Worm (Caenorhabditis elegans) whole organism, midembryonic: Measurements from ENCODE around the gene twk-20.

Source experiments
- T22C8.4 ChIP-seq: fragments of 200-800 bp; sonication (Bioruptor generic); IDR thresholded peaks from 2 replicates; pipeline ENCODE4 v1.3.6; 2022; ENCODE audit warnings: missing genetic modification characterization, missing compliant biosample characterization
- cog-1 ChIP-seq: sonication (generic microtip); optimal IDR thresholded peaks from 2 replicates; lab custom pipeline; 2016; ENCODE audit warnings: missing genetic modification characterization, missing compliant biosample characterization
- flt-1 ChIP-seq: fragments of 200-800 bp; sonication (Bioruptor generic); IDR thresholded peaks from 2 replicates; pipeline ENCODE4 v1.3.6; 2022; ENCODE audit warnings: missing genetic modification characterization, missing compliant biosample characterization
- klf-2 ChIP-seq: fragments of 200-800 bp; sonication (Bioruptor generic); conservative IDR thresholded peaks from 2 replicates; pipeline ENCODE4 v1.3.6; 2022; ENCODE audit warnings: missing genetic modification reagents, missing genetic modification characterization, missing compliant biosample characterization
- med-1 ChIP-seq: sonication (generic microtip); optimal IDR thresholded peaks from 2 replicates; lab custom pipeline; 2017; ENCODE audit warnings: missing genetic modification characterization, mild to moderate bottlenecking, missing compliant biosample characterization, antibody characterized with exemption, missing genetic modification reagents; ENCODE audit not compliant: insufficient read depth
- ref-1 ChIP-seq: fragments of 200-800 bp; sonication (Bioruptor generic); conservative IDR thresholded peaks from 2 replicates; pipeline ENCODE4 v1.3.6; 2022; ENCODE audit warnings: missing genetic modification reagents, missing genetic modification characterization, missing compliant biosample characterization
- tab-1 ChIP-seq: fragments of 200-800 bp; sonication (Bioruptor generic); IDR thresholded peaks from 2 replicates; pipeline ENCODE4 v1.3.6; 2022; ENCODE audit warnings: missing genetic modification characterization, missing compliant biosample characterization
- ztf-23 ChIP-seq: fragments of 200-800 bp; sonication (Bioruptor generic); IDR thresholded peaks from 2 replicates; pipeline ENCODE4 v1.3.6; 2022; ENCODE audit warnings: missing genetic modification reagents, missing genetic modification characterization, missing compliant biosample characterization
- ztf-29 ChIP-seq: fragments of 200-800 bp; sonication (Bioruptor generic); IDR thresholded peaks from 2 replicates; pipeline ENCODE4 v1.3.6; 2022; ENCODE audit warnings: missing genetic modification reagents, missing genetic modification characterization, missing compliant biosample characterization

twk-20 gene

ce11 chrX:13638351-13638958 is 1.2 kb upstream of the twk-20 start:
- TF ChIP-seq tab-1 (GFP tag; lab: Robert Waterston, UW) (no peak), med-1 (GFP tag; lab: Kevin White, UChicago) (no peak), ztf-23 (no peak), klf-2 (GFP tag; lab: Robert Waterston, UW) (no peak), cog-1 (tag; lab: Kevin White, UChicago) (no peak), T22C8.4 (GFP tag; lab: Robert Waterston, UW) (no peak), ref-1 (GFP tag; lab: Robert Waterston, UW) (no peak), ztf-29 (GFP tag; lab: Robert Waterston, UW) (no peak), flt-1 (GFP tag; lab: Robert Waterston, UW) (no peak)

DNA sequence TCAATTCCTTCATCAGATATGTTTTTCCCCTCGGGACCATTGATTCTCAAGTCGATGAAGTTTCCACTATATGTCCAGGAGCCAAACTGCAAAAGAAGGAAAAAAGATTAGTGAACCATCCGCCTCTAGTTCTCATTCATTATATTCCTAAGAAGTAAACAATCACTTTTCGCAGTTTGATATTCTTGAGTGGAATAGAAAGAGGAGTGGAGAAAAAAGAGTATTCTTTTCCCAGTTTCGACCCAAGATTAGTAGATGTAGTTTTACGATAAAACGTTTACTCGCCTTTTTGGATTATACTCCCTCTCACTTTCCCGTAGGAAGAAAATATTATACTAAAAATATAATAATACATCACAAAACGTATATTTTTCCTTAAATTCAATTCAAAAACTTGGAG is 5.2 kb downstream of the twk-20 start:
- TF ChIP-seq cog-1 (tag; lab: Kevin White, UChicago) = no peak

DNA sequence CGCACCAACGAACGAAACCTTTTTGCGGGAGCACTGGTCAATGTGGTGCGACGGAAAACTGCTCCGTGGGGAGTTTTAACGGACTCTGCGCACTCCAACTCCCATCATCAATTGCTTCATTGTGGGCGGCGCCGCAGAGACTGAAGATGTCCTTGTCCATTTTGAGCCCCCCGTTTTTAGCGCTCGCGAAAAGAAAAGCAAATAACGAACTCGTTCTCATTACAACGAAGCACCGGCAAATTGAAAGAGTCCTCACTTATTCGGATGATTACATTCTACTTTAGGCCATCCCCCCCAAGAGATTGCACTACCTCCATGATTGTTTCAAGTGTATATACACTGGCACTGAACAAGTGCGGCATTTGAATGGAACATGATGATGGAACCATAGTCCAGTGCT is 7.1 kb downstream of the twk-20 start, which contains the start of gene acr-9:
Gene acr-9 (minus strand): TSS at position 101 of the 400 bp plus-strand sequence.
- no peak for TF ChIP-seq ref-1 (GFP tag; lab: Robert Waterston, UW)
- no peak for TF ChIP-seq klf-2 (GFP tag; lab: Robert Waterston, UW)
- TF ChIP-seq ztf-23 = no peak
- no peak for TF ChIP-seq flt-1 (GFP tag; lab: Robert Waterston, UW)
- TF ChIP-seq cog-1 (tag; lab: Kevin White, UChicago) = no peak
- no peak for TF ChIP-seq tab-1 (GFP tag; lab: Robert Waterston, UW)
- no peak for TF ChIP-seq ztf-29 (GFP tag; lab: Robert Waterston, UW)
- no peak for TF ChIP-seq T22C8.4 (GFP tag; lab: Robert Waterston, UW)
- no peak for TF ChIP-seq med-1 (GFP tag; lab: Kevin White, UChicago)

DNA sequence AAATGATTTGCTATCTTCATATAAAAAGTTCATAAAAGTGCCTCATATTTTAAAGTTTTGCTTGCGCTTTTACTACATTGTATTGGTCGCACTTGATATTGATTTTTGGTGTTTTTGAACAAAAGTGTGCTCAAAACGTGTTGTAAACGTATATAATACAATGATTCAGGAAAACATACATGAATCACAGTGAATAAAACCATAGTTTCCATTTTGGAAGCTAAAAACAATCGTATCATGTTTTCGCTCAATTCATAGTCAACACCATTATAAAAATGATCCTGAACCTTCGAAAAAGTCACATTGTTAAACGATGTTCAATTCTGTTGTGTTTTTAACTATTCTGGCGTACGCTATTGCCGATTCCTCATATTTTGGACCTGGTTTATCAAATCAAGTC is 7.6 kb downstream of the twk-20 start, which contains the start of gene C40C9.3:
Gene C40C9.3 (plus strand): TSS at position 301 of the 400 bp plus-strand sequence.
- TF ChIP-seq ref-1 (GFP tag; lab: Robert Waterston, UW) = no peak
- TF ChIP-seq ztf-29 (GFP tag; lab: Robert Waterston, UW) = no peak
- TF ChIP-seq ztf-23 = no peak
- TF ChIP-seq tab-1 (GFP tag; lab: Robert Waterston, UW) = no peak
- TF ChIP-seq flt-1 (GFP tag; lab: Robert Waterston, UW) = no peak
- TF ChIP-seq cog-1 (tag; lab: Kevin White, UChicago) = no peak

DNA sequence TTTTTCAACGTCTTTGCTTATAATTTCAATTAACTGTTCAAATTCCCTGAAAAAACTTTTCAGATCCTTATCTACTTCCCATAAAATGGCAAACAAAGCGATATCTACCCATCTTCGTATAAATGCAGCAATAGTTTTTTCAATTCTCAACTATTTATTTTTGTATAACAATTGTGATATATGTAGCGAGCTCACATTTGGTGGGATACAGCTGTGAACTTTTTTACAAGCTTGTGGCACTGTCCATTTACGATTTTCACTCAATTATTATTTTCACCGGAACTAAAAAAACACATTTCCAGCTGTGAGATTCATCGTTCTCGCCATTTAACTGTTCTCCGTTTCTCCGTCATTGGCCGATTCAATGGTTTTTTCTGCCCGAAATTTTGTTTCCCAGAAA is 11.1 kb downstream of the twk-20 start, which contains the start of gene C40C9.4:
Gene C40C9.4 (plus strand): TSS at position 301 of the 400 bp plus-strand sequence.
- TF ChIP-seq ztf-29 (GFP tag; lab: Robert Waterston, UW) (no peak), T22C8.4 (GFP tag; lab: Robert Waterston, UW) (no peak)

ce11 chrX:13653573-13653972 is 13.9 kb downstream of the twk-20 start:
- TF ChIP-seq med-1 (GFP tag; lab: Kevin White, UChicago) (no peak), flt-1 (GFP tag; lab: Robert Waterston, UW) (peak; percentile 88), T22C8.4 (GFP tag; lab: Robert Waterston, UW) (no peak), tab-1 (GFP tag; lab: Robert Waterston, UW) (peak; percentile 78), cog-1 (tag; lab: Kevin White, UChicago) (no peak), ztf-23 (peak; percentile 66; the same call in 1 of the 2 replicates), ztf-29 (GFP tag; lab: Robert Waterston, UW) (0 out of 2 replicates have a peak, but pooled peaks have one; percentile 34), ref-1 (GFP tag; lab: Robert Waterston, UW) (peak; percentile 60; the same call in 1 of the 2 replicates), klf-2 (GFP tag; lab: Robert Waterston, UW) (peak; percentile 42; the same call in 1 of the 2 replicates)

ce11 chrX:13654276-13654675 is 14.6 kb downstream of the twk-20 start:
- TF ChIP-seq klf-2 (GFP tag; lab: Robert Waterston, UW) = no peak
- TF ChIP-seq flt-1 (GFP tag; lab: Robert Waterston, UW) = no peak
- no peak for TF ChIP-seq tab-1 (GFP tag; lab: Robert Waterston, UW)
- TF ChIP-seq ref-1 (GFP tag; lab: Robert Waterston, UW) = no peak
- no peak for TF ChIP-seq ztf-29 (GFP tag; lab: Robert Waterston, UW)
- TF ChIP-seq ztf-23 = no peak
- no peak for TF ChIP-seq T22C8.4 (GFP tag; lab: Robert Waterston, UW)
- no peak for TF ChIP-seq cog-1 (tag; lab: Kevin White, UChicago)
- TF ChIP-seq med-1 (GFP tag; lab: Kevin White, UChicago) = no peak

DNA sequence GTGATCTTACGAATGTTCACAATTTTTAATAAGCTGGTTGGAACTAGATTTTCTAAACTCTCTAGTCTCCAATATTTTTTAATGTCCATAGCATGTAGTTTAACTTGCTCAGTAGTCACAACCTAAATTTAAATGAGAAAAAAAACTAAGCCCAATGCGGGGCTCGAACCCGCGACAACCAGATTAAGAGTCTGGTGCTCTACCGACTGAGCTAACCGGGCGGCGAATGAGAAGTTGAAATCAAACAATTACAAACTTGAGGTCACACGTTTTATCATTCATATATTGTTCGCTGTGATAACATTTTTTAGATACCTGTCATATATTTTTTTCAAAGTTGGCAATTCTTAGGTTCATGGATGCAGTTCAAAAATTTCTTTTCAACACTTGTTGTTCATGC is 16.1 kb downstream of the twk-20 start:
- TF ChIP-seq cog-1 (tag; lab: Kevin White, UChicago) (no peak), ztf-23 (no peak), ztf-29 (GFP tag; lab: Robert Waterston, UW) (no peak), ref-1 (GFP tag; lab: Robert Waterston, UW) (no peak), klf-2 (GFP tag; lab: Robert Waterston, UW) (no peak), tab-1 (GFP tag; lab: Robert Waterston, UW) (no peak), flt-1 (GFP tag; lab: Robert Waterston, UW) (no peak), T22C8.4 (GFP tag; lab: Robert Waterston, UW) (no peak), med-1 (GFP tag; lab: Kevin White, UChicago) (no peak)

ce11 chrX:13660206-13660605 is 20.5 kb downstream of the twk-20 start, which contains the start of gene C04A11.1:
Gene C04A11.1 (plus strand): TSS chrX:13660506.
- TF ChIP-seq cog-1 (tag; lab: Kevin White, UChicago) (no peak), ztf-23 (no peak), klf-2 (GFP tag; lab: Robert Waterston, UW) (no peak), ztf-29 (GFP tag; lab: Robert Waterston, UW) (no peak), ref-1 (GFP tag; lab: Robert Waterston, UW) (no peak), flt-1 (GFP tag; lab: Robert Waterston, UW) (no peak), tab-1 (GFP tag; lab: Robert Waterston, UW) (no peak), T22C8.4 (GFP tag; lab: Robert Waterston, UW) (no peak), med-1 (GFP tag; lab: Kevin White, UChicago) (no peak)
